Worm (Caenorhabditis elegans): Measurements from ENCODE around the gene ost-1.

The ost-1 gene

DNA sequence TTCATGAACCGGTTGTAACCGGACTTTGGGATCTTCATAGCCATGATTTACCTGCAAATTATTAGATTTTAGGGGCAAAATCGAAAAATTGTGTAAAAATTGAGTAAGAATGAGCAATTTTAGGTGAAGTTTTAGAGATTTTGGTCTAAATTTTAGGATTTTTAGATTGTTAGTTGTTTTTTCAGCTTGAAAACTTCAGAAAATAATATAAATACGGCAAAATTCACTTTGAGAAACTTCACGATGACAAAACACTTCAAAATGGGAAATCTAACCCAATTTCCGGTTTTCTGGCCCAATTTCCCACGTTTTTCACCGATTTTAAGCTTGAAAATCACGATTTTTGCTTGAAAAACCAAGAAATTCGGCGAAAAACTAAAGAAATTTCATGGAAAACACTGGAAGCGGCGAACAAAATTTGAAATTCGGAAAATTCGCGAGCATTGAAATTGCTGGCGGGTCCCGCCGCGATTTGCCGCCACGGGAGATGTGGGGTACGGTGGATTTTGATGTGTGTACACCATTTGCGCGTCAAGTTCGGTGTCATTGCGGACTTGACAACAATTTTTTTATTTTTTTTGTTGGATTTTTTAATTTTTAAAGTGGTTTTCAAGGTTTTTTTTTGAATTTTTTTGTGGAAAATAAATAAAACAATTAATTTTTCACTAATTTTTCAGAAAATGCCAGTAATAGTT lies 13.2 kb upstream of the ost-1 start, which contains the start of the genes cct-8 and Y55F3AR.2 (continued):
- no peak for TF ChIP-seq sea-2 (GFP tag; optimal IDR thresholded peaks at IDR 0.05)
- TF ChIP-seq tbx-2 (tag; optimal IDR thresholded peaks at IDR 0.05) = peak; percentile 94
- TF ChIP-seq nfya-1 (tag; optimal IDR thresholded peaks at IDR 0.05; ENCODE audit: insufficient read depth) = peak; percentile 99
- no peak for TF ChIP-seq mdl-1 (tag; optimal IDR thresholded peaks at IDR 0.05)
- TF ChIP-seq elt-2 (tag; optimal IDR thresholded peaks at IDR 0.05) = peak; percentile 76
- peak; percentile 49 for TF ChIP-seq nhr-76 (tag; optimal IDR thresholded peaks at IDR 0.05)
- TF ChIP-seq ceh-16 (tag; optimal IDR thresholded peaks at IDR 0.05) = peak; percentile 40

- TF ChIP-seq egl-5 (tag; optimal IDR thresholded peaks at IDR 0.05) (no peak), nhr-28 (tag; optimal IDR thresholded peaks at IDR 0.05) (no peak), egl-27 (tag; optimal IDR thresholded peaks at IDR 0.05) (no peak), unc-39 (tag; optimal IDR thresholded peaks at IDR 0.05) (no peak), tbx-2 (tag; optimal IDR thresholded peaks at IDR 0.05) (no peak), ceh-16 (tag; optimal IDR thresholded peaks at IDR 0.05) (no peak)
Observed at ce11 chrIV:1096154-1096553, 11.0 kb upstream of the ost-1 start.

ce11 chrIV:1097153-1097552 lies 10.0 kb upstream of the ost-1 start, which contains the start of gene cox-18:
cox-18 (plus strand) TSS chrIV:1097453.
- TF ChIP-seq mml-1 (tag; optimal IDR thresholded peaks at IDR 0.05) (no peak), nhr-77 (tag; optimal IDR thresholded peaks at IDR 0.05) (no peak), unc-39 (tag; optimal IDR thresholded peaks at IDR 0.05) (no peak), lsy-12 (tag; optimal IDR thresholded peaks at IDR 0.05) (no peak), lin-15B (tag; optimal IDR thresholded peaks at IDR 0.05) (no peak), ceh-82 (tag; optimal IDR thresholded peaks at IDR 0.05) (no peak), daf-12 (tag; optimal IDR thresholded peaks at IDR 0.05) (no peak), pqm-1 (tag; optimal IDR thresholded peaks at IDR 0.05) (no peak), ztf-11 (tag; optimal IDR thresholded peaks at IDR 0.05) (no peak), mdl-1 (tag; optimal IDR thresholded peaks at IDR 0.05) (no peak), jun-1 (tag; optimal IDR thresholded peaks at IDR 0.05) (no peak), fkh-10 (GFP tag; optimal IDR thresholded peaks at IDR 0.05) (no peak), lin-39 (tag; optimal IDR thresholded peaks at IDR 0.05) (no peak), nhr-25 (tag; optimal IDR thresholded peaks at IDR 0.05) (no peak), pha-4 (tag; optimal IDR thresholded peaks at IDR 0.05) (no peak)

DNA sequence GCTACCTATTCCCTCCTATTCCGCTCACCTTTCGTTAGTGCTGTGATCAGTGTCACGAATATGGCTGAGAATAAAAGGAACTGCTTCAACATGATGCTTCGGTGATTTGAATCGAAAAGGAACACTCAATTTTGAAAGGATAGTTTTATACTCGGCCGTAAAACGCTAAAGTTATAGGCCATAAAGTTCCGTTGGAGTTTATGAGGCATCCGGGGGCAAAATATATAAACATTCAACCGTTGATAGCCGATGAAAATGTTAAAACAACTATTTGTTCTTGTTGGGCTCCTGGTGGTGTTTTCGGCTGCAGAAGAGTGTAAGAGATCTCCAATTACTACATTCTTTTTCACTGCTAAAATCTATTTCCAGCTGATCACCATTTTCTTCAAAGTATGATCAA lies 2.7 kb upstream of the ost-1 start, which contains the start of the genes C44B12.9 and C44B12.3:
TSS of gene C44B12.9 (minus strand) at position 101 of the 400 bp plus-strand sequence.
TSS of gene C44B12.3 (plus strand) at position 249 of the 400 bp plus-strand sequence.
- TF ChIP-seq daf-12 (tag; optimal IDR thresholded peaks at IDR 0.05) = no peak
- no peak for TF ChIP-seq ceh-9 (tag; optimal IDR thresholded peaks at IDR 0.05)
- no peak for TF ChIP-seq fkh-2 (tag; optimal IDR thresholded peaks at IDR 0.05)
- no peak for TF ChIP-seq nhr-237 (tag; optimal IDR thresholded peaks at IDR 0.05)

DNA sequence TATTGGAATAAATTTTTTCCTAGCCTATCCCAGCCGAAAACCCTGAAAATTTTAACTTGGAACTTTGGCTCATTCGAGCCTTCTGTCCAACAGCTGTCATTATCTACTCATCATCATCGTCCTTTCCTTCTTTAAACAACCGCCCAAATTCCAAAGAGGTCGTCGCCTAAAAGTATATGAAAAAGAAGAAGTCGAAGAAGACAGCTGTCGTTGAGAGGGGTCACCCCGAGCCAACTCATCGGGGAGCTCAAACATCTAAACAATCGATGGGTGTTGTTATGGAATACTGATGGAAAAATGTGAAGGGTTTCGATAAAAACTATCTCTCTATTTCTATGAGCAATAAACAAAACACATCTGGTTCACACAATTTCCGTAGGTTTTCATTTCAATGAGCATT lies 2.1 kb upstream of the ost-1 start:
- TF ChIP-seq fkh-2 (tag; optimal IDR thresholded peaks at IDR 0.05) = peak; percentile 42
- TF ChIP-seq egl-5 (tag; optimal IDR thresholded peaks at IDR 0.05) = no peak
- TF ChIP-seq unc-62 (GFP tag; optimal IDR thresholded peaks at IDR 0.05) = no peak

DNA sequence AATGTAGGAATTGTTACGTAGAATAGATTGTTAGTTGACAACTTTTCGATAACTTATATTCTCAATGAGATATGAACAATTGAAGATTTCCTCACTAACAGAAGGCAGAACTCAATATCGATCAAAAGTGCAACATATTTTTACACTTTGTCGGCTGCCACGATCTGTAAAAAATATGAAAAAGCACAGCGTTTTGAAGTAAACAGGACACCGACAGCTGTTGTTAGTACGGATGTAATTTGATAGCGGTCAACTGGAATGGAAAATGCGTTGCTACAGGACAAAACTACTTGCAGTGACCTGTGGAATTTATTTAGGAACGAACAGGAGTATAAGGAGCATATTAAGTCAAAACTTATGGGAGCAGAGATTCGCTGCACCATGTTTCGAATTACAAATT lies 1.2 kb upstream of the ost-1 start:
- no peak for TF ChIP-seq zag-1 (tag; optimal IDR thresholded peaks at IDR 0.05)
- no peak for TF ChIP-seq nhr-25 (tag; optimal IDR thresholded peaks at IDR 0.05)
- no peak for TF ChIP-seq aly-2 (tag; optimal IDR thresholded peaks at IDR 0.05)
- TF ChIP-seq nhr-43 (tag; optimal IDR thresholded peaks at IDR 0.05; ENCODE audit: poor library complexity, severe bottlenecking) = no peak
- no peak for TF ChIP-seq ceh-82 (tag; optimal IDR thresholded peaks at IDR 0.05)
- no peak for TF ChIP-seq pqm-1 (tag; optimal IDR thresholded peaks at IDR 0.05)
- TF ChIP-seq sea-2 (GFP tag; optimal IDR thresholded peaks at IDR 0.05) = no peak
- no peak for TF ChIP-seq nhr-77 (tag; optimal IDR thresholded peaks at IDR 0.05)
- TF ChIP-seq snpc-4 (tag; optimal IDR thresholded peaks at IDR 0.05) = no peak

Measured in whole organism, L3 larva.